Fruit fly (Drosophila melanogaster) whole organism, embryonic: ENCODE results near the gene CG6726.

Source experiments
- CG10462 ChIP-seq: fragments of 200-800 bp; sonication (Bioruptor generic); optimal IDR thresholded peaks from 2 replicates; lab custom pipeline; 2016; ENCODE audit warnings: missing biosample characterization, missing genetic modification characterization
- CG10565 ChIP-seq: fragments of 200-800 bp; sonication (Bioruptor generic); optimal IDR thresholded peaks from 3 replicates; lab custom pipeline; 2016; ENCODE audit warnings: missing biosample characterization, mild to moderate bottlenecking, missing genetic modification characterization
- CG12659 ChIP-seq: fragments of 200-800 bp; sonication (Bioruptor generic); optimal IDR thresholded peaks from 3 replicates; lab custom pipeline; 2017; ENCODE audit warnings: mild to moderate bottlenecking, missing biosample characterization, missing genetic modification reagents, missing genetic modification characterization
- CG12744 ChIP-seq: fragments of 200-800 bp; sonication (Bioruptor generic); optimal IDR thresholded peaks from 2 replicates; lab custom pipeline; 2016; ENCODE audit warnings: missing biosample characterization, missing genetic modification characterization
- CG13894 ChIP-seq: fragments of 200-800 bp; sonication (Bioruptor generic); optimal IDR thresholded peaks from 3 replicates; lab custom pipeline; 2018; ENCODE audit warnings: missing biosample characterization, mild to moderate bottlenecking, missing genetic modification characterization, moderate library complexity
- CG1529 ChIP-seq: fragments of 200-800 bp; sonication (Bioruptor generic); optimal IDR thresholded peaks from 3 replicates; lab custom pipeline; 2018; ENCODE audit warnings: missing biosample characterization, missing genetic modification characterization
- CG15514 ChIP-seq: fragments of 200-800 bp; sonication (Bioruptor generic); optimal IDR thresholded peaks from 3 replicates; lab custom pipeline; 2017; ENCODE audit warnings: missing biosample characterization, missing genetic modification characterization, mild to moderate bottlenecking, moderate library complexity, missing genetic modification reagents
- CG1647 ChIP-seq: fragments of 200-800 bp; sonication (Bioruptor generic); optimal IDR thresholded peaks from 3 replicates; lab custom pipeline; 2016; ENCODE audit warnings: missing biosample characterization, missing genetic modification characterization
- CG16813 ChIP-seq: fragments of 200-800 bp; sonication (Bioruptor generic); IDR thresholded peaks from 3 replicates; pipeline ENCODE4 v1.3.6; 2022; ENCODE audit warnings: missing biosample characterization, missing genetic modification characterization; ENCODE audit not compliant: partially characterized antibody
- CG3163 ChIP-seq: fragments of 200-800 bp; sonication (Bioruptor generic); optimal IDR thresholded peaks from 3 replicates; lab custom pipeline; 2016; ENCODE audit warnings: missing biosample characterization, missing genetic modification characterization
- CG32532 ChIP-seq: fragments of 200-800 bp; sonication (Bioruptor generic); IDR thresholded peaks from 2 replicates; pipeline ENCODE4 v1.3.6; 2022; ENCODE audit warnings: missing biosample characterization, missing genetic modification characterization
- CG33557 ChIP-seq: fragments of 200-800 bp; sonication (Bioruptor generic); optimal IDR thresholded peaks from 2 replicates; lab custom pipeline; 2019; ENCODE audit warnings: missing biosample characterization, mild to moderate bottlenecking, missing genetic modification characterization, moderate library complexity
- CG34224 ChIP-seq: fragments of 200-800 bp; sonication (Bioruptor generic); IDR thresholded peaks from 3 replicates; pipeline ENCODE4 v1.3.6; 2022; ENCODE audit warnings: missing biosample characterization, missing genetic modification characterization; ENCODE audit not compliant: partially characterized antibody
- CG4282 ChIP-seq: fragments of 200-800 bp; sonication (Bioruptor generic); optimal IDR thresholded peaks from 2 replicates; lab custom pipeline; 2016; ENCODE audit warnings: missing biosample characterization, missing genetic modification characterization
- CG4617 ChIP-seq: fragments of 200-800 bp; sonication (Bioruptor generic); optimal IDR thresholded peaks from 3 replicates; lab custom pipeline; 2016; ENCODE audit warnings: missing biosample characterization, missing genetic modification characterization, borderline replicate concordance
- CG6654 ChIP-seq: fragments of 200-800 bp; sonication (Bioruptor generic); optimal IDR thresholded peaks from 2 replicates; lab custom pipeline; 2017; ENCODE audit warnings: missing biosample characterization, mild to moderate bottlenecking, missing genetic modification characterization
- CG8290 ChIP-seq, 3 experiments: fragments of 200-800 bp; sonication (Bioruptor generic); optimal IDR thresholded peaks; 2 replicates each; lab custom pipeline; 2016 to 2019; ENCODE audit warnings: missing biosample characterization in 3 of 3, missing genetic modification characterization in 3 of 3, mild to moderate bottlenecking in 2 of 3, moderate library complexity in 1 of 3
- CG8388 ChIP-seq: fragments of 200-800 bp; sonication (Bioruptor generic); optimal IDR thresholded peaks from 2 replicates; lab custom pipeline; 2019; ENCODE audit warnings: missing biosample characterization, mild to moderate bottlenecking, missing genetic modification characterization, moderate library complexity
- CG8478 ChIP-seq: fragments of >200 bp; optimal IDR thresholded peaks from 2 replicates; lab custom pipeline; 2018
- CG9797 ChIP-seq: fragments of 200-800 bp; sonication (Bioruptor generic); optimal IDR thresholded peaks from 3 replicates; lab custom pipeline; 2018; ENCODE audit warnings: missing biosample characterization, mild to moderate bottlenecking, missing genetic modification characterization
- CG9932 ChIP-seq: fragments of 200-800 bp; sonication (Bioruptor generic); IDR thresholded peaks from 2 replicates; pipeline ENCODE4 v1.3.6; 2022; ENCODE audit warnings: missing biosample characterization, missing genetic modification characterization
- Dip2 ChIP-seq: fragments of 200-800 bp; sonication (Bioruptor generic); IDR thresholded peaks from 2 replicates; pipeline ENCODE4 v1.3.6; 2022; ENCODE audit warnings: missing biosample characterization, missing genetic modification characterization
- HLH4C ChIP-seq: fragments of 200-800 bp; sonication (Bioruptor generic); IDR thresholded peaks from 3 replicates; pipeline ENCODE4 v1.3.6; 2022; ENCODE audit warnings: missing biosample characterization, missing genetic modification characterization; ENCODE audit not compliant: partially characterized antibody
- Hr39 ChIP-seq: fragments of >200 bp; optimal IDR thresholded peaks from 2 replicates; lab custom pipeline; 2017
- Jarid2 ChIP-seq: fragments of 200-800 bp; sonication (Bioruptor generic); optimal IDR thresholded peaks from 3 replicates; lab custom pipeline; 2017; ENCODE audit warnings: mild to moderate bottlenecking, missing biosample characterization, missing genetic modification reagents, missing genetic modification characterization
- Meics ChIP-seq: fragments of 200-800 bp; sonication (Bioruptor generic); optimal IDR thresholded peaks from 2 replicates; lab custom pipeline; 2017; ENCODE audit warnings: missing biosample characterization, mild to moderate bottlenecking, missing genetic modification characterization
- NC2α ChIP-seq: fragments of 200-800 bp; sonication (Bioruptor generic); optimal IDR thresholded peaks from 2 replicates; lab custom pipeline; 2016; ENCODE audit warnings: missing biosample characterization, missing genetic modification characterization
- NFAT ChIP-seq: fragments of 200-800 bp; sonication (Bioruptor generic); IDR thresholded peaks from 2 replicates; pipeline ENCODE4 v1.3.6; 2022; ENCODE audit warnings: missing biosample characterization, missing genetic modification characterization
- NK7.1 ChIP-seq: fragments of 200-800 bp; sonication (Bioruptor generic); optimal IDR thresholded peaks from 3 replicates; lab custom pipeline; 2016; ENCODE audit warnings: missing biosample characterization, missing genetic modification characterization
- Nf-YC ChIP-seq: fragments of 200-800 bp; optimal IDR thresholded peaks from 3 replicates; lab custom pipeline; 2019; ENCODE audit warnings: missing biosample characterization, mild to moderate bottlenecking, missing genetic modification characterization, moderate library complexity
- Opbp ChIP-seq: fragments of 200-800 bp; sonication (Bioruptor generic); IDR thresholded peaks from 3 replicates; pipeline ENCODE4 v1.3.6; 2022; ENCODE audit warnings: missing biosample characterization, missing genetic modification characterization; ENCODE audit not compliant: partially characterized antibody
- Scr ChIP-seq: fragments of 200-800 bp; sonication (Bioruptor generic); IDR thresholded peaks from 2 replicates; pipeline ENCODE4 v1.3.6; 2022; ENCODE audit warnings: missing biosample characterization, missing genetic modification characterization; ENCODE audit not compliant: partially characterized antibody
- Xbp1 ChIP-seq: fragments of 200-800 bp; sonication (Bioruptor generic); optimal IDR thresholded peaks from 3 replicates; lab custom pipeline; 2016; ENCODE audit warnings: missing biosample characterization, mild to moderate bottlenecking, missing genetic modification characterization
- dmrt11E ChIP-seq: fragments of 200-800 bp; sonication (Bioruptor generic); optimal IDR thresholded peaks from 3 replicates; lab custom pipeline; 2018; ENCODE audit warnings: missing biosample characterization, mild to moderate bottlenecking, missing genetic modification characterization, moderate library complexity
- dpn ChIP-seq, 2 experiments: fragments of 200-800 bp; sonication (Bioruptor generic); optimal IDR thresholded peaks; 3 replicates each; lab custom pipeline; 2016; ENCODE audit warnings: missing biosample characterization in 2 of 2, missing genetic modification characterization in 2 of 2
- fd96Cb ChIP-seq: fragments of 200-800 bp; sonication (Bioruptor generic); optimal IDR thresholded peaks from 2 replicates; lab custom pipeline; 2018; ENCODE audit warnings: missing biosample characterization, mild to moderate bottlenecking, missing genetic modification characterization, moderate library complexity
- gro ChIP-seq: fragments of 200-800 bp; sonication (Bioruptor generic); optimal IDR thresholded peaks from 2 replicates; lab custom pipeline; 2016; ENCODE audit warnings: missing biosample characterization, missing genetic modification characterization
- lmd ChIP-seq: fragments of 200-800 bp; sonication (Bioruptor generic); IDR thresholded peaks from 2 replicates; pipeline ENCODE4 v1.3.6; 2022; ENCODE audit warnings: missing biosample characterization, missing genetic modification characterization
- pb ChIP-seq: fragments of 200-800 bp; sonication (Bioruptor generic); optimal IDR thresholded peaks from 3 replicates; lab custom pipeline; 2016; ENCODE audit warnings: missing biosample characterization, missing genetic modification characterization
- sc ChIP-seq, 3 experiments: fragments of >200 bp in 2 of 3; fragments of 200-800 bp in 1 of 3; sonication (Bioruptor generic) in 1 of 3; optimal IDR thresholded peaks; 2 replicates in 2 of 3; 3 replicates in 1 of 3; lab custom pipeline; 2017; ENCODE audit warnings: mild to moderate bottlenecking in 1 of 3, missing biosample characterization in 1 of 3, missing genetic modification characterization in 1 of 3, missing genetic modification reagents in 1 of 3
- scrt ChIP-seq: fragments of 200-800 bp; sonication (Bioruptor generic); optimal IDR thresholded peaks from 2 replicates; lab custom pipeline; 2018; ENCODE audit warnings: missing biosample characterization, mild to moderate bottlenecking, missing genetic modification characterization, moderate library complexity
- slbo ChIP-seq: fragments of 200-800 bp; sonication (Bioruptor generic); IDR thresholded peaks from 2 replicates; pipeline ENCODE4 v1.3.6; 2022; ENCODE audit warnings: missing biosample characterization, missing genetic modification characterization
- sob ChIP-seq: fragments of 200-800 bp; sonication (Bioruptor generic); IDR thresholded peaks from 2 replicates; pipeline ENCODE4 v1.3.6; 2022; ENCODE audit warnings: missing biosample characterization, missing genetic modification characterization
- sqz ChIP-seq: fragments of 200-800 bp; sonication (Bioruptor generic); optimal IDR thresholded peaks from 3 replicates; lab custom pipeline; 2018; ENCODE audit warnings: missing biosample characterization, mild to moderate bottlenecking, missing genetic modification characterization
- sug ChIP-seq: fragments of 200-800 bp; optimal IDR thresholded peaks from 2 replicates; lab custom pipeline; 2019; ENCODE audit warnings: missing biosample characterization, mild to moderate bottlenecking, missing genetic modification characterization, moderate library complexity
- tna ChIP-seq: fragments of 200-800 bp; sonication (Bioruptor generic); IDR thresholded peaks from 2 replicates; pipeline ENCODE4 v1.3.6; 2022; ENCODE audit warnings: missing biosample characterization, missing genetic modification characterization; ENCODE audit not compliant: partially characterized antibody
- ttk ChIP-seq: fragments of 200-800 bp; sonication (Bioruptor generic); IDR thresholded peaks from 2 replicates; pipeline ENCODE4 v2.1.2; 2022; ENCODE audit warnings: missing biosample characterization, missing genetic modification characterization
- yki ChIP-seq: fragments of >200 bp; optimal IDR thresholded peaks from 3 replicates; lab custom pipeline; 2018

Gene CG6726

DNA sequence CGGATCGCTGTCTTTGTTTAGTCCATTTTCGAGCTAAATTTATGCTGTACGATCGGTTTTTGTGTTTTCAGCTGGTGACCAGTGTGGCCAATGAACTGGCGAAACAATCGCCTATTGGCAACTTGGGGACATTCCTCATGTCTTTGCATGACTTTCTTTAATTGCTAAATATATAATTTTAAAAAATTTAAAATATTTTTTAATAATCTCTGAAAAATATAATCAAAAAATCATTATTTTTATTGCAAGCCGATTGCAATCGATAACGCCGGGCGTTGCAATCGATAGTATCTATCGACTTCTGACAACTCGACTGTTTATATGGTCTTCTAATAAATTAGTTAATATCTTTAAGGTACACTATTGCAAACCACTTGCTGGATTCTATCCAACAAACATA lies 30.3 kb upstream of the CG6726 start, which contains the start of the genes sav and Ublcp1 (continued):
- peak; percentile 28 for TF ChIP-seq CG8290 (GFP tag; optimal IDR thresholded peaks at IDR 0.05; lab: Kevin White, UChicago)
- TF ChIP-seq CG8290 (tag; optimal IDR thresholded peaks at IDR 0.05; lab: Kevin White, UChicago), result no peak
- TF ChIP-seq Meics, result no peak
- peak; percentile 32 for TF ChIP-seq dmrt11E (tag; lab: Kevin White, UChicago)
- TF ChIP-seq CG8388, result peak; percentile 18
- TF ChIP-seq CG15514 (GFP tag; lab: Kevin White, UChicago), result peak; percentile 46
- peak; percentile 71 for TF ChIP-seq CG9797 (GFP tag; lab: Kevin White, UChicago)
- peak; percentile 92 for TF ChIP-seq CG34224 (GFP tag; lab: Robert Waterston, UW)
- TF ChIP-seq HLH4C, result peak; percentile 91
- no peak for TF ChIP-seq CG1647 (GFP tag; lab: Kevin White, UChicago)
- TF ChIP-seq tna (GFP tag; lab: Robert Waterston, UW), result peak; percentile 69; the same call in 1 of the 2 replicates
- TF ChIP-seq NC2α (GFP tag; lab: Kevin White, UChicago), result no peak
- TF ChIP-seq CG16813, result peak; percentile 91
- no peak for TF ChIP-seq ttk (GFP tag; lab: Robert Waterston, UW)
- no peak for TF ChIP-seq fd96Cb (tag; lab: Kevin White, UChicago)
- no peak for TF ChIP-seq Dip2 (GFP tag; lab: Robert Waterston, UW)
- TF ChIP-seq CG8478, result no peak
- no peak for TF ChIP-seq NFAT
- TF ChIP-seq CG4617 (GFP tag; lab: Kevin White, UChicago), result peak; percentile 85
- no peak for TF ChIP-seq NK7.1
- TF ChIP-seq CG12744, result no peak
- TF ChIP-seq sug (tag; lab: Kevin White, UChicago), result peak; percentile 13
- TF ChIP-seq CG4282 (GFP tag; lab: Kevin White, UChicago), result no peak
- TF ChIP-seq CG10462 (GFP tag; lab: Kevin White, UChicago), result peak; percentile 12
- no peak for TF ChIP-seq scrt (GFP tag; lab: Kevin White, UChicago)
- TF ChIP-seq CG33557 (GFP tag; lab: Kevin White, UChicago), result peak; percentile 11
- peak; percentile 93 for TF ChIP-seq Scr (GFP tag; lab: Robert Waterston, UW)
- TF ChIP-seq Jarid2 (GFP tag; lab: Kevin White, UChicago), result no peak
- no peak for TF ChIP-seq CG6654 (GFP tag; lab: Kevin White, UChicago)
- TF ChIP-seq Opbp (GFP tag; lab: Robert Waterston, UW), result peak; percentile 88
- TF ChIP-seq Hr39 (lab: Kevin White, UChicago), result no peak
- no peak for TF ChIP-seq CG1529 (GFP tag; lab: Kevin White, UChicago)
- TF ChIP-seq CG9932 (GFP tag; lab: Robert Waterston, UW), result peak; percentile 41; the same call in 1 of the 2 replicates
- TF ChIP-seq CG13894 (tag; lab: Kevin White, UChicago), result no peak
- no peak for TF ChIP-seq pb
- no peak for TF ChIP-seq CG10565 (GFP tag; lab: Kevin White, UChicago)
- TF ChIP-seq gro (GFP tag; lab: Kevin White, UChicago), result no peak
- TF ChIP-seq CG3163, result no peak
- no peak for TF ChIP-seq sqz (GFP tag; lab: Kevin White, UChicago)
- peak; percentile 21; the same call in 1 of the 2 replicates for TF ChIP-seq lmd
- no peak for TF ChIP-seq yki (lab: Kevin White, UChicago)
- peak; percentile 39 for TF ChIP-seq Xbp1
- no peak for TF ChIP-seq sc (optimal IDR thresholded peaks at IDR 0.05; lab: Kevin White, UChicago)
- TF ChIP-seq sc (GFP tag; optimal IDR thresholded peaks at IDR 0.05; lab: Kevin White, UChicago), result no peak
- 0 out of 2 replicates have a peak, but pooled peaks have one; percentile 19 for TF ChIP-seq sob (GFP tag; lab: Robert Waterston, UW)
- TF ChIP-seq Nf-YC, result peak; percentile 9
- peak in 1 of 2 experiments; percentile 38 for TF ChIP-seq dpn (GFP tag; optimal IDR thresholded peaks at IDR 0.05; lab: Kevin White, UChicago)
- 0 out of 2 replicates have a peak, but pooled peaks have one; percentile 14 for TF ChIP-seq CG32532 (GFP tag; lab: Robert Waterston, UW)
- TF ChIP-seq slbo (GFP tag; lab: Robert Waterston, UW), result peak; percentile 11; the same call in 1 of the 2 replicates
- peak; percentile 65 for TF ChIP-seq CG12659 (GFP tag; lab: Kevin White, UChicago)
- TF ChIP-seq, all 482 proteins: peak for 130
